Worm (Caenorhabditis elegans) whole organism, L4 larva: ENCODE measurements around the gene fbxa-166.
"Not testable (repeated sequence)": the region's sequence is repeated elsewhere in the genome, so short reads cannot be mapped to it uniquely, and the experiment has no call there.

Experiments used
- D1046.2 ChIP-seq: fragments of 200-800 bp; sonication (Bioruptor generic); IDR thresholded peaks from 2 replicates; pipeline ENCODE4 v1.3.6; 2022; ENCODE audit warnings: missing genetic modification characterization, missing compliant biosample characterization
- R02D3.7 ChIP-seq: fragments of 150-350 bp; sonication (generic microtip); optimal IDR thresholded peaks from 3 replicates; lab custom pipeline; 2014; ENCODE audit warnings: missing biosample characterization, missing genetic modification characterization
- T26A8.4 ChIP-seq: fragments of 200-800 bp; sonication (Bioruptor generic); IDR thresholded peaks from 2 replicates; pipeline ENCODE4 v1.3.6; 2022; ENCODE audit warnings: missing genetic modification characterization, missing compliant biosample characterization
- Y48G9A.11 ChIP-seq: fragments of 200-800 bp; sonication (Bioruptor generic); IDR thresholded peaks from 2 replicates; pipeline ENCODE4 v1.3.6; 2022; ENCODE audit warnings: missing genetic modification reagents, missing genetic modification characterization, missing compliant biosample characterization
- ZK546.5 ChIP-seq, 2 experiments: sonication (generic microtip); optimal IDR thresholded peaks; 2 replicates each; lab custom pipeline; 2017; ENCODE audit warnings: missing biosample characterization in 2 of 2, missing genetic modification characterization in 2 of 2
- aha-1 ChIP-seq: fragments of 150-350 bp; peaks from one replicate; lab custom pipeline; 2014; ENCODE audit warnings: missing biosample characterization, missing genetic modification characterization
- ceh-62 ChIP-seq: sonication (generic microtip); optimal IDR thresholded peaks from 2 replicates; lab custom pipeline; 2017; ENCODE audit warnings: missing biosample characterization, missing genetic modification characterization
- daf-16 ChIP-seq, 3 experiments: sonication (generic microtip); optimal IDR thresholded peaks; 2 replicates each; lab custom pipeline; 2016 to 2017; ENCODE audit warnings: missing genetic modification characterization in 3 of 3, missing genetic modification reagents in 3 of 3, mild to moderate bottlenecking in 2 of 3, missing compliant biosample characterization in 2 of 3, missing biosample characterization in 1 of 3, moderate library complexity in 1 of 3
- dmd-6 ChIP-seq: fragments of 200-800 bp; sonication (Bioruptor generic); IDR thresholded peaks from 2 replicates; pipeline ENCODE4 v1.3.6; 2022; ENCODE audit warnings: missing genetic modification reagents, missing genetic modification characterization, missing compliant biosample characterization
- dmd-9 ChIP-seq: fragments of 200-800 bp; sonication (Bioruptor generic); IDR thresholded peaks from 2 replicates; pipeline ENCODE4 v1.3.6; 2022; ENCODE audit warnings: missing genetic modification reagents, missing genetic modification characterization, missing compliant biosample characterization
- duxl-1 ChIP-seq: sonication (generic microtip); optimal IDR thresholded peaks from 2 replicates; lab custom pipeline; 2016; ENCODE audit warnings: mild to moderate bottlenecking, missing genetic modification characterization, moderate library complexity, missing compliant biosample characterization; ENCODE audit not compliant: poor library complexity
- dve-1 ChIP-seq: sonication (generic microtip); optimal IDR thresholded peaks from 2 replicates; lab custom pipeline; 2017; ENCODE audit warnings: antibody characterized with exemption, mild to moderate bottlenecking, missing genetic modification characterization, missing compliant biosample characterization; ENCODE audit not compliant: insufficient read depth
- fos-1 ChIP-seq: fragments of 150-350 bp; optimal IDR thresholded peaks from 2 replicates; lab custom pipeline; 2014; ENCODE audit warnings: missing biosample characterization, missing genetic modification characterization
- hlh-11 ChIP-seq: fragments of 200-800 bp; sonication (Bioruptor generic); optimal IDR thresholded peaks from 2 replicates; lab custom pipeline; 2018; ENCODE audit warnings: mild to moderate bottlenecking, missing genetic modification characterization, missing compliant biosample characterization
- hmg-1.1 ChIP-seq: fragments of 200-800 bp; sonication (Bioruptor generic); IDR thresholded peaks from 2 replicates; pipeline ENCODE4 v1.3.6; 2022; ENCODE audit warnings: missing genetic modification reagents, missing genetic modification characterization, missing compliant biosample characterization
- lin-1 ChIP-seq: fragments of 200-800 bp; sonication (Bioruptor generic); IDR thresholded peaks from 2 replicates; pipeline ENCODE4 v1.3.6; 2022; ENCODE audit warnings: missing genetic modification reagents, missing genetic modification characterization, missing compliant biosample characterization
- lin-13 ChIP-seq: fragments of 150-350 bp; optimal IDR thresholded peaks from 2 replicates; lab custom pipeline; 2014; ENCODE audit warnings: missing biosample characterization, missing genetic modification reagents, missing genetic modification characterization
- lin-38 ChIP-seq: fragments of 200-800 bp; sonication (Bioruptor generic); IDR thresholded peaks from 2 replicates; pipeline ENCODE4 v1.3.6; 2022; ENCODE audit warnings: missing genetic modification reagents, missing genetic modification characterization, missing compliant biosample characterization
- lir-3 ChIP-seq: sonication (generic microtip); optimal IDR thresholded peaks from 2 replicates; lab custom pipeline; 2016; ENCODE audit warnings: mild to moderate bottlenecking, missing genetic modification characterization, missing compliant biosample characterization
- lsy-2 ChIP-seq, 2 experiments: fragments of 150-350 bp in 1 of 2; sonication (generic microtip) in 1 of 2; optimal IDR thresholded peaks; 2 replicates each; lab custom pipeline; 2014 to 2017; ENCODE audit warnings: missing biosample characterization in 2 of 2, missing genetic modification characterization in 2 of 2
- mes-2 ChIP-seq: sonication (generic microtip); optimal IDR thresholded peaks from 2 replicates; lab custom pipeline; 2016; ENCODE audit warnings: missing genotype, mild to moderate bottlenecking, missing genetic modification characterization, missing compliant biosample characterization; ENCODE audit not compliant: poor library complexity, severe bottlenecking
- nhr-102 ChIP-seq: sonication (generic microtip); optimal IDR thresholded peaks from 2 replicates; lab custom pipeline; 2016; ENCODE audit warnings: mild to moderate bottlenecking, missing genetic modification characterization, moderate library complexity, missing compliant biosample characterization
- nhr-111 ChIP-seq: fragments of 200-800 bp; sonication (Bioruptor generic); optimal IDR thresholded peaks from 2 replicates; lab custom pipeline; 2018; ENCODE audit warnings: mild to moderate bottlenecking, missing genetic modification characterization, missing compliant biosample characterization
- nhr-237 ChIP-seq: sonication (generic microtip); optimal IDR thresholded peaks from 2 replicates; lab custom pipeline; 2017; ENCODE audit warnings: missing biosample characterization, missing genetic modification characterization
- nhr-28 ChIP-seq: fragments of 150-350 bp; optimal IDR thresholded peaks from 2 replicates; lab custom pipeline; 2014; ENCODE audit warnings: missing biosample characterization, missing genetic modification characterization
- nhr-41 ChIP-seq: fragments of 200-800 bp; sonication (Bioruptor generic); IDR thresholded peaks from 2 replicates; pipeline ENCODE4 v1.3.6; 2022; ENCODE audit warnings: missing genetic modification reagents, missing genetic modification characterization, missing compliant biosample characterization
- php-3 ChIP-seq: fragments of 200-800 bp; sonication (Bioruptor generic); IDR thresholded peaks from 2 replicates; pipeline ENCODE4 v1.3.6; 2022; ENCODE audit warnings: missing genetic modification reagents, missing genetic modification characterization, missing compliant biosample characterization
- pqm-1 ChIP-seq: sonication (generic microtip); optimal IDR thresholded peaks from 2 replicates; lab custom pipeline; 2017; ENCODE audit warnings: missing biosample characterization, missing genetic modification characterization
- skn-1 ChIP-seq: fragments of 150-350 bp; optimal IDR thresholded peaks from 2 replicates; lab custom pipeline; 2014; ENCODE audit warnings: missing biosample characterization, missing genetic modification characterization
- tra-1 ChIP-seq: fragments of 200-800 bp; sonication (Bioruptor generic); IDR thresholded peaks from 2 replicates; pipeline ENCODE4 v1.3.6; 2022; ENCODE audit warnings: missing genetic modification reagents, missing genetic modification characterization, missing compliant biosample characterization
- ztf-7 ChIP-seq: fragments of 150-350 bp; optimal IDR thresholded peaks from 2 replicates; lab custom pipeline; 2014; ENCODE audit warnings: missing biosample characterization, missing genetic modification characterization

fbxa-166 gene

DNA sequence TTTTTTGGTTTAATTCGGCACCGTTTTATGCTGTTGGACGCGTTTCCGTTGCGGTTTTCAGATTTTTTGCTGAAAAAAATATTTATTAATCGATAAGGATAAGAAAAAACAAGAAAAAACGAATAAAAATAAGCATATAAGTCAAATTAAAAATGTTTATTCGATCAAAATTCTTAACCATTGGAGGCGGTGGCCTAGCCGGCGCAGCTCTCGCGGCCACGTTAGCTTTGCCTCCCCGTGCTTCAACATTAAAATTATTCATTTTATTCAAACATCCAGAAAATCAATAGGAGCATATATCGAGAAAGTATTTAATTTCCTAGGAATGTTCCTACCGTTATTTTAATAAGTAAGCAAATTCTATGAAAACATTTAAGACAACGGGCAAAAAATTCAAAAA is 44.0 kb upstream of the fbxa-166 start, which contains the start of gene ZC204.14:
ZC204.14 (minus strand) TSS at position 69 of the 400 bp plus-strand sequence.
- TF ChIP-seq lir-3 (tag; lab: Kevin White, UChicago) (no peak), nhr-111 (GFP tag; lab: Kevin White, UChicago) (no peak), aha-1 (tag; lab: Kevin White, UChicago) (no peak), dve-1 (tag; lab: Kevin White, UChicago) (no peak), fos-1 (tag; lab: Kevin White, UChicago) (no peak), R02D3.7 (no peak), mes-2 (tag; lab: Kevin White, UChicago) (peak; percentile 51), nhr-102 (no peak), nhr-237 (tag; lab: Kevin White, UChicago) (no peak), lsy-2 (tag; optimal IDR thresholded peaks at IDR 0.05; lab: Kevin White, UChicago) (peak in 1 of 2 experiments; percentile 46), ZK546.5 (tag; optimal IDR thresholded peaks at IDR 0.05; lab: Kevin White, UChicago) (no peak), skn-1 (tag; lab: Kevin White, UChicago) (no peak), dmd-6 (GFP tag; lab: Robert Waterston, UW) (no peak), ceh-62 (tag; lab: Kevin White, UChicago) (no peak), Y48G9A.11 (GFP tag; lab: Robert Waterston, UW) (no peak)

- TF ChIP-seq Y48G9A.11 (GFP tag; lab: Robert Waterston, UW) (peak; percentile 72), tra-1 (0 out of 2 replicates have a peak, but pooled peaks have one; percentile 16), duxl-1 (tag; lab: Kevin White, UChicago) (peak; percentile 51), T26A8.4 (GFP tag; lab: Robert Waterston, UW) (0 out of 2 replicates have a peak, but pooled peaks have one; percentile 43), D1046.2 (GFP tag; lab: Robert Waterston, UW) (0 out of 2 replicates have a peak, but pooled peaks have one; percentile 24), hmg-1.1 (peak; percentile 49), mes-2 (tag; lab: Kevin White, UChicago) (peak; percentile 26), dmd-6 (GFP tag; lab: Robert Waterston, UW) (peak; percentile 23; the same call in 1 of the 2 replicates)
- TF ChIP-seq, all 104 proteins: peak for 8; not testable (repeated sequence) for 96
Observed at ce11 chrII:1661300-1661838, 42.5 kb upstream of the fbxa-166 start.

- not testable (repeated sequence) for TF ChIP-seq ztf-7 (tag; lab: Kevin White, UChicago); lin-38 (GFP tag; lab: Robert Waterston, UW); lin-13 (GFP tag; lab: Kevin White, UChicago)
- TF ChIP-seq, all 104 proteins: peak for 0; not testable (repeated sequence) for 104
Observed at ce11 chrII:1660888-1661287, 42.0 kb upstream of the fbxa-166 start, which contains the start of gene ZC204.13. Gene ZC204.13, minus strand, starts transcription at chrII:1660988.

ce11 chrII:1659729-1660128 is 40.9 kb upstream of the fbxa-166 start:
- peak; percentile 70 for TF ChIP-seq php-3
- 0 out of 2 replicates have a peak, but pooled peaks have one; percentile 45 for TF ChIP-seq T26A8.4 (GFP tag; lab: Robert Waterston, UW)
- TF ChIP-seq nhr-41 (GFP tag; lab: Robert Waterston, UW) = 0 out of 2 replicates have a peak, but pooled peaks have one; percentile 14
- TF ChIP-seq dmd-9 (GFP tag; lab: Robert Waterston, UW) = 0 out of 2 replicates have a peak, but pooled peaks have one; percentile 27
- peak; percentile 43; the same call in 1 of the 2 replicates for TF ChIP-seq lin-1 (GFP tag; lab: Robert Waterston, UW)
- not testable (repeated sequence) for TF ChIP-seq daf-16 (GFP tag; optimal IDR thresholded peaks at IDR 0.05; lab: Kevin White, UChicago)
- TF ChIP-seq daf-16 (tag; optimal IDR thresholded peaks at IDR 0.05; lab: Kevin White, UChicago) = peak; percentile 48
- peak; percentile 26 for TF ChIP-seq duxl-1 (tag; lab: Kevin White, UChicago)
- peak; percentile 55; the same call in 1 of the 2 replicates for TF ChIP-seq tra-1
- peak; percentile 68 for TF ChIP-seq pqm-1 (tag; lab: Kevin White, UChicago)
- peak; percentile 88 for TF ChIP-seq dmd-6 (GFP tag; lab: Robert Waterston, UW)
- peak; percentile 36 for TF ChIP-seq hlh-11 (tag; lab: Kevin White, UChicago)
- TF ChIP-seq nhr-28 = peak; percentile 47
